Worm (Caenorhabditis elegans): ENCODE results near the gene vps-18.

vps-18 gene

ce11 chrII:4462842-4463241, 1.9 kb downstream of the vps-18 start:
- TF ChIP-seq dmd-4 (tag; optimal IDR thresholded peaks at IDR 0.05) (no peak), F13H6.1 (tag; optimal IDR thresholded peaks at IDR 0.05) (no peak), lin-39 (tag; optimal IDR thresholded peaks at IDR 0.05) (no peak), gmeb-1 (tag; optimal IDR thresholded peaks at IDR 0.05) (no peak), unc-39 (tag; optimal IDR thresholded peaks at IDR 0.05) (no peak), sem-4 (tag; optimal IDR thresholded peaks at IDR 0.05) (no peak), peb-1 (tag; optimal IDR thresholded peaks at IDR 0.05) (no peak), unc-55 (GFP tag; optimal IDR thresholded peaks at IDR 0.05) (no peak)

ce11 chrII:4467869-4468268, 6.9 kb downstream of the vps-18 start, which contains the start of gene W06B4.2:
Gene W06B4.2, plus strand, starts transcription at chrII:4468169.
- TF ChIP-seq ZK546.5 (tag; optimal IDR thresholded peaks at IDR 0.05) (no peak), unc-55 (GFP tag; optimal IDR thresholded peaks at IDR 0.05) (no peak), blmp-1 (tag; optimal IDR thresholded peaks at IDR 0.05; ENCODE audit: insufficient read depth) (no peak), nhr-23 (tag; optimal IDR thresholded peaks at IDR 0.05) (no peak), lin-13 (GFP tag; optimal IDR thresholded peaks at IDR 0.05) (no peak), nhr-237 (tag; optimal IDR thresholded peaks at IDR 0.05) (no peak), unc-62 (GFP tag; optimal IDR thresholded peaks at IDR 0.05) (no peak), crh-2 (tag; optimal IDR thresholded peaks at IDR 0.05) (no peak), nhr-11 (tag; optimal IDR thresholded peaks at IDR 0.05) (no peak), unc-39 (tag; optimal IDR thresholded peaks at IDR 0.05) (no peak), R02D3.7 (tag; optimal IDR thresholded peaks at IDR 0.05) (no peak), nhr-21 (tag; optimal IDR thresholded peaks at IDR 0.05) (no peak), dmd-4 (tag; optimal IDR thresholded peaks at IDR 0.05) (no peak), nhr-25 (tag; optimal IDR thresholded peaks at IDR 0.05) (no peak), fos-1 (tag; optimal IDR thresholded peaks at IDR 0.05) (no peak)

ce11 chrII:4468897-4469459, 8.0 kb downstream of the vps-18 start:
- TF ChIP-seq unc-39 (tag; optimal IDR thresholded peaks at IDR 0.05): no peak
- TF ChIP-seq nhr-12 (tag; optimal IDR thresholded peaks at IDR 0.05): no peak
- no peak for TF ChIP-seq snpc-4 (tag; optimal IDR thresholded peaks at IDR 0.05)
- TF ChIP-seq unc-62 (GFP tag; optimal IDR thresholded peaks at IDR 0.05): no peak
- TF ChIP-seq fos-1 (tag; optimal IDR thresholded peaks at IDR 0.05): peak; percentile 67
- TF ChIP-seq nhr-237 (tag; optimal IDR thresholded peaks at IDR 0.05): no peak
- no peak for TF ChIP-seq nhr-10 (tag; optimal IDR thresholded peaks at IDR 0.05)
- TF ChIP-seq C34F6.9 (tag; optimal IDR thresholded peaks at IDR 0.05): no peak

- TF ChIP-seq lin-11 (tag; optimal IDR thresholded peaks at IDR 0.05) (no peak), dmd-4 (tag; optimal IDR thresholded peaks at IDR 0.05) (no peak)
Observed at ce11 chrII:4470972-4471645, 10.2 kb downstream of the vps-18 start, which contains the start of gene W06B4.1. Gene W06B4.1, plus strand, starts transcription at chrII:4471595.

ce11 chrII:4474005-4474655, 13.2 kb downstream of the vps-18 start:
- no peak for TF ChIP-seq snpc-4 (tag; optimal IDR thresholded peaks at IDR 0.05)

ce11 chrII:4478303-4478702, 17.4 kb downstream of the vps-18 start, which contains the start of gene T05C1.1:
Gene T05C1.1, plus strand, starts transcription at chrII:4478603.
- TF ChIP-seq ceh-82 (tag; optimal IDR thresholded peaks at IDR 0.05) (no peak), snpc-4 (tag; optimal IDR thresholded peaks at IDR 0.05) (no peak), fos-1 (tag; optimal IDR thresholded peaks at IDR 0.05) (no peak), unc-55 (GFP tag; optimal IDR thresholded peaks at IDR 0.05) (no peak), mbf-1 (tag; optimal IDR thresholded peaks at IDR 0.05) (no peak), mdl-1 (tag; optimal IDR thresholded peaks at IDR 0.05) (no peak)

- TF ChIP-seq skn-1 (tag; optimal IDR thresholded peaks at IDR 0.05) (no peak), sem-4 (tag; optimal IDR thresholded peaks at IDR 0.05) (no peak), lsy-2 (tag; optimal IDR thresholded peaks at IDR 0.05) (no peak), nhr-21 (tag; optimal IDR thresholded peaks at IDR 0.05) (no peak), snpc-4 (tag; optimal IDR thresholded peaks at IDR 0.05) (no peak), nhr-129 (tag; optimal IDR thresholded peaks at IDR 0.05) (no peak), ztf-1 (GFP tag; conservative IDR thresholded peaks at IDR 0.05) (no peak), crh-2 (tag; optimal IDR thresholded peaks at IDR 0.05) (no peak), Y55F3AM.14 (GFP tag; optimal IDR thresholded peaks at IDR 0.05) (no peak), nhr-25 (tag; optimal IDR thresholded peaks at IDR 0.05) (no peak), R02D3.7 (tag; optimal IDR thresholded peaks at IDR 0.05) (no peak), nhr-12 (tag; optimal IDR thresholded peaks at IDR 0.05) (no peak), unc-39 (tag; optimal IDR thresholded peaks at IDR 0.05) (no peak), egl-27 (tag; optimal IDR thresholded peaks at IDR 0.05) (no peak), ama-1 (optimal IDR thresholded peaks at IDR 0.05) (no peak), lin-39 (tag; optimal IDR thresholded peaks at IDR 0.05) (no peak), mdl-1 (tag; optimal IDR thresholded peaks at IDR 0.05) (no peak)
Observed at ce11 chrII:4482021-4482420, 21.1 kb downstream of the vps-18 start, which contains the start of gene T05C1.2. Gene T05C1.2, minus strand, starts transcription at chrII:4482121.

All from whole organism, L2 larva.